Fruit fly (Drosophila melanogaster) whole organism, embryonic: Measurements from ENCODE around the gene bys.

Experiments used
- Atf6 ChIP-seq: fragments of 200-800 bp; sonication (Bioruptor generic); IDR thresholded peaks from 2 replicates; pipeline ENCODE4 v1.3.6; 2022; ENCODE audit warnings: missing biosample characterization, missing genetic modification characterization
- CG10979 ChIP-seq: fragments of 200-800 bp; sonication (Bioruptor generic); optimal IDR thresholded peaks from 2 replicates; lab custom pipeline; 2018; ENCODE audit warnings: missing biosample characterization, mild to moderate bottlenecking, missing genetic modification characterization, moderate library complexity
- CG14441 ChIP-seq: fragments of 200-800 bp; sonication (Bioruptor generic); IDR thresholded peaks from 2 replicates; pipeline ENCODE4 v1.3.6; 2022; ENCODE audit warnings: missing biosample characterization, missing genetic modification characterization
- CG14860 ChIP-seq: fragments of 200-800 bp; sonication (Bioruptor generic); IDR thresholded peaks from 3 replicates; pipeline ENCODE4 v1.3.6; 2022; ENCODE audit warnings: missing biosample characterization, missing genetic modification characterization; ENCODE audit not compliant: partially characterized antibody
- CG15011 ChIP-seq: fragments of 200-800 bp; sonication (Bioruptor generic); optimal IDR thresholded peaks from 3 replicates; lab custom pipeline; 2018; ENCODE audit warnings: missing biosample characterization, mild to moderate bottlenecking, missing genetic modification characterization
- CG15601 ChIP-seq: fragments of 200-800 bp; sonication (Bioruptor generic); optimal IDR thresholded peaks from 3 replicates; lab custom pipeline; 2019; ENCODE audit warnings: missing biosample characterization, mild to moderate bottlenecking, missing genetic modification characterization, moderate library complexity
- CG17802 ChIP-seq: fragments of 200-800 bp; sonication (Bioruptor generic); optimal IDR thresholded peaks from 2 replicates; lab custom pipeline; 2018; ENCODE audit warnings: missing biosample characterization, mild to moderate bottlenecking, missing genetic modification characterization, moderate library complexity
- CG17912 ChIP-seq: fragments of 200-800 bp; sonication (Bioruptor generic); optimal IDR thresholded peaks from 2 replicates; lab custom pipeline; 2018; ENCODE audit warnings: missing biosample characterization, mild to moderate bottlenecking, missing genetic modification characterization
- CG32772 ChIP-seq: fragments of 200-800 bp; sonication (Bioruptor generic); IDR thresholded peaks from 2 replicates; pipeline ENCODE4 v1.3.6; 2022; ENCODE audit warnings: missing biosample characterization, missing genetic modification characterization
- CG42726 ChIP-seq: fragments of 200-800 bp; sonication (Bioruptor generic); IDR thresholded peaks from 2 replicates; pipeline ENCODE4 v1.3.6; 2022; ENCODE audit warnings: missing biosample characterization, missing genetic modification characterization; ENCODE audit not compliant: partially characterized antibody
- CG7556 ChIP-seq: fragments of 200-800 bp; sonication (Bioruptor generic); optimal IDR thresholded peaks from 2 replicates; lab custom pipeline; 2017; ENCODE audit warnings: missing biosample characterization, mild to moderate bottlenecking, missing genetic modification characterization
- CG8944 ChIP-seq: fragments of 200-800 bp; sonication (Bioruptor generic); optimal IDR thresholded peaks from 3 replicates; lab custom pipeline; 2016; ENCODE audit warnings: missing biosample characterization, missing genetic modification characterization
- CG9437 ChIP-seq: fragments of 200-800 bp; sonication (Bioruptor generic); optimal IDR thresholded peaks from 2 replicates; lab custom pipeline; 2018; ENCODE audit warnings: missing biosample characterization, mild to moderate bottlenecking, missing genetic modification characterization
- CG9609 ChIP-seq: fragments of 200-800 bp; sonication (Bioruptor generic); optimal IDR thresholded peaks from 3 replicates; lab custom pipeline; 2016; ENCODE audit warnings: missing biosample characterization, missing genetic modification characterization
- CG9817 ChIP-seq: fragments of 200-800 bp; sonication (Bioruptor generic); optimal IDR thresholded peaks from 2 replicates; lab custom pipeline; 2018; ENCODE audit warnings: missing biosample characterization, mild to moderate bottlenecking, missing genetic modification characterization, moderate library complexity
- D19A ChIP-seq: fragments of 200-800 bp; optimal IDR thresholded peaks from 3 replicates; lab custom pipeline; 2019; ENCODE audit warnings: missing biosample characterization, mild to moderate bottlenecking, missing genetic modification characterization, moderate library complexity
- D19B ChIP-seq: fragments of 200-800 bp; sonication (Bioruptor generic); optimal IDR thresholded peaks from 2 replicates; lab custom pipeline; 2017; ENCODE audit warnings: missing biosample characterization, mild to moderate bottlenecking, missing genetic modification characterization
- Hmx ChIP-seq: fragments of 200-800 bp; sonication (Bioruptor generic); optimal IDR thresholded peaks from 2 replicates; lab custom pipeline; 2016; ENCODE audit warnings: missing biosample characterization, missing genetic modification characterization
- MTF-1 ChIP-seq: fragments of 200-800 bp; sonication (Bioruptor generic); optimal IDR thresholded peaks from 2 replicates; lab custom pipeline; 2018; ENCODE audit warnings: missing biosample characterization, mild to moderate bottlenecking, missing genetic modification characterization, borderline replicate concordance
- NFAT ChIP-seq: fragments of 200-800 bp; sonication (Bioruptor generic); IDR thresholded peaks from 2 replicates; pipeline ENCODE4 v1.3.6; 2022; ENCODE audit warnings: missing biosample characterization, missing genetic modification characterization
- Nf-YB ChIP-seq: fragments of 200-800 bp; sonication (Bioruptor generic); optimal IDR thresholded peaks from 3 replicates; lab custom pipeline; 2019; ENCODE audit warnings: missing biosample characterization, mild to moderate bottlenecking, missing genetic modification characterization, moderate library complexity
- TFAM ChIP-seq: fragments of 200-800 bp; sonication (Bioruptor generic); optimal IDR thresholded peaks from 2 replicates; lab custom pipeline; 2017; ENCODE audit warnings: missing biosample characterization, missing genetic modification characterization, inconsistent platforms
- Trl ChIP-seq, 3 experiments: fragments of >200 bp in 2 of 3; fragments of 200-800 bp in 1 of 3; sonication (Bioruptor generic) in 1 of 3; optimal IDR thresholded peaks; 2 replicates in 1 of 3; 3 replicates in 2 of 3; lab custom pipeline; 2016 to 2017; ENCODE audit warnings: missing biosample characterization in 1 of 3, missing genetic modification characterization in 1 of 3
- btn ChIP-seq: fragments of 200-800 bp; sonication (Bioruptor generic); optimal IDR thresholded peaks from 2 replicates; lab custom pipeline; 2016; ENCODE audit warnings: missing biosample characterization, missing genetic modification characterization
- esg ChIP-seq: fragments of 200-800 bp; sonication (Bioruptor generic); conservative IDR thresholded peaks from 2 replicates; pipeline ENCODE4 v1.3.6; 2022; ENCODE audit warnings: missing biosample characterization, missing genetic modification characterization
- eyg ChIP-seq: fragments of 200-800 bp; sonication (Bioruptor generic); optimal IDR thresholded peaks from 3 replicates; lab custom pipeline; 2016; ENCODE audit warnings: missing biosample characterization, missing genetic modification characterization
- fu2 ChIP-seq: fragments of 200-800 bp; sonication (Bioruptor generic); optimal IDR thresholded peaks from 2 replicates; lab custom pipeline; 2016; ENCODE audit warnings: missing biosample characterization, missing genetic modification characterization
- gfzf ChIP-seq: fragments of 200-800 bp; sonication (Bioruptor generic); optimal IDR thresholded peaks from 2 replicates; lab custom pipeline; 2016; ENCODE audit warnings: missing biosample characterization, mild to moderate bottlenecking, missing genetic modification characterization, moderate library complexity
- hth ChIP-seq: fragments of >200 bp; optimal IDR thresholded peaks from 2 replicates; lab custom pipeline; 2017; ENCODE audit warnings: inconsistent platforms
- kay ChIP-seq: fragments of 200-800 bp; sonication (Bioruptor generic); optimal IDR thresholded peaks from 2 replicates; lab custom pipeline; 2016; ENCODE audit warnings: missing biosample characterization, missing genetic modification characterization
- lbe ChIP-seq: fragments of 200-800 bp; sonication (Bioruptor generic); optimal IDR thresholded peaks from 2 replicates; lab custom pipeline; 2016; ENCODE audit warnings: missing biosample characterization, mild to moderate bottlenecking, missing genetic modification characterization
- mirr ChIP-seq: fragments of 200-800 bp; sonication (Bioruptor generic); optimal IDR thresholded peaks from 3 replicates; lab custom pipeline; 2018; ENCODE audit warnings: missing biosample characterization, mild to moderate bottlenecking, missing genetic modification characterization
- nau ChIP-seq: fragments of 200-800 bp; sonication (Bioruptor generic); optimal IDR thresholded peaks from 3 replicates; lab custom pipeline; 2017; ENCODE audit warnings: missing biosample characterization, mild to moderate bottlenecking, missing genetic modification characterization, missing genetic modification reagents
- nom ChIP-seq: fragments of 200-800 bp; sonication (Bioruptor generic); optimal IDR thresholded peaks from 2 replicates; lab custom pipeline; 2017; ENCODE audit warnings: missing biosample characterization, missing genetic modification characterization, mild to moderate bottlenecking, moderate library complexity, missing genetic modification reagents
- onecut ChIP-seq: fragments of 200-800 bp; sonication (Bioruptor generic); IDR thresholded peaks from 2 replicates; pipeline ENCODE4 v1.3.6; 2022; ENCODE audit warnings: missing biosample characterization, missing genetic modification characterization
- pita ChIP-seq: fragments of 200-800 bp; sonication (Bioruptor generic); optimal IDR thresholded peaks from 2 replicates; lab custom pipeline; 2017; ENCODE audit warnings: missing biosample characterization, mild to moderate bottlenecking, missing genetic modification characterization
- pros ChIP-seq: fragments of 200-800 bp; sonication (Bioruptor generic); optimal IDR thresholded peaks from 3 replicates; lab custom pipeline; 2019; ENCODE audit warnings: missing biosample characterization, mild to moderate bottlenecking, missing genetic modification characterization, moderate library complexity
- ro ChIP-seq: fragments of 200-800 bp; sonication (Bioruptor generic); IDR thresholded peaks from 2 replicates; pipeline ENCODE4 v1.3.6; 2022; ENCODE audit warnings: missing biosample characterization, missing genetic modification characterization
- scrt ChIP-seq: fragments of 200-800 bp; sonication (Bioruptor generic); optimal IDR thresholded peaks from 2 replicates; lab custom pipeline; 2018; ENCODE audit warnings: missing biosample characterization, mild to moderate bottlenecking, missing genetic modification characterization, moderate library complexity
- sima ChIP-seq: fragments of 200-800 bp; sonication (Bioruptor generic); optimal IDR thresholded peaks from 2 replicates; lab custom pipeline; 2016; ENCODE audit warnings: missing biosample characterization, missing genetic modification characterization
- trem ChIP-seq: fragments of 200-800 bp; optimal IDR thresholded peaks from 3 replicates; lab custom pipeline; 2019; ENCODE audit warnings: missing biosample characterization, mild to moderate bottlenecking, missing genetic modification characterization, moderate library complexity
- unpg ChIP-seq: fragments of 200-800 bp; sonication (Bioruptor generic); optimal IDR thresholded peaks from 3 replicates; lab custom pipeline; 2018; ENCODE audit warnings: missing biosample characterization, mild to moderate bottlenecking, missing genetic modification characterization, moderate library complexity

Gene bys

dm6 chrX:7930236-7931027 lies 28.8 kb downstream of the bys start (continued):
- TF ChIP-seq fu2: no peak
- TF ChIP-seq sima (GFP tag; lab: Kevin White, UChicago): no peak
- TF ChIP-seq Atf6 (GFP tag; lab: Robert Waterston, UW): no peak
- TF ChIP-seq CG32772 (GFP tag; lab: Robert Waterston, UW): no peak
- no peak for TF ChIP-seq gfzf (GFP tag; lab: Kevin White, UChicago)
- TF ChIP-seq MTF-1: peak; percentile 87
- no peak for TF ChIP-seq unpg (GFP tag; lab: Kevin White, UChicago)
- no peak for TF ChIP-seq CG15011
- TF ChIP-seq nom (GFP tag; lab: Kevin White, UChicago): peak; percentile 76
- TF ChIP-seq CG9609: no peak
- no peak for TF ChIP-seq CG14441 (GFP tag; lab: Robert Waterston, UW)
- no peak for TF ChIP-seq Nf-YB (GFP tag; lab: Kevin White, UChicago)
- TF ChIP-seq hth: no peak
- TF ChIP-seq ro (GFP tag; lab: Robert Waterston, UW): no peak
- no peak for TF ChIP-seq D19B (GFP tag; lab: Kevin White, UChicago)
- TF ChIP-seq btn: no peak
- TF ChIP-seq mirr (GFP tag; lab: Kevin White, UChicago): no peak
- no peak for TF ChIP-seq lbe
- no peak for TF ChIP-seq CG9437 (GFP tag; lab: Kevin White, UChicago)
- TF ChIP-seq Trl (optimal IDR thresholded peaks at IDR 0.05; lab: Kevin White, UChicago): peak in 1 of 2 experiments; percentile 91
- no peak for TF ChIP-seq Trl (GFP tag; optimal IDR thresholded peaks at IDR 0.05; lab: Kevin White, UChicago)
- TF ChIP-seq kay (GFP tag; lab: Kevin White, UChicago): no peak
- TF ChIP-seq nau (GFP tag; lab: Kevin White, UChicago): no peak
- TF ChIP-seq trem (tag; lab: Kevin White, UChicago): no peak
- TF ChIP-seq scrt (GFP tag; lab: Kevin White, UChicago): no peak
- no peak for TF ChIP-seq D19A
- TF ChIP-seq Hmx (GFP tag; lab: Kevin White, UChicago): no peak
- no peak for TF ChIP-seq CG17802 (tag; lab: Kevin White, UChicago)
- TF ChIP-seq CG8944 (GFP tag; lab: Kevin White, UChicago): no peak
- no peak for TF ChIP-seq CG17912 (GFP tag; lab: Kevin White, UChicago)
- no peak for TF ChIP-seq eyg (GFP tag; lab: Kevin White, UChicago)
- peak; percentile 72 for TF ChIP-seq pros (GFP tag; lab: Kevin White, UChicago)
- TF ChIP-seq CG15601 (tag; lab: Kevin White, UChicago): no peak
- no peak for TF ChIP-seq CG9817 (tag; lab: Kevin White, UChicago)
- TF ChIP-seq CG10979: no peak
- TF ChIP-seq CG14860: no peak
- no peak for TF ChIP-seq pita (GFP tag; lab: Kevin White, UChicago)
- TF ChIP-seq CG7556 (GFP tag; lab: Kevin White, UChicago): no peak
- TF ChIP-seq esg (GFP tag; lab: Robert Waterston, UW): no peak
- no peak for TF ChIP-seq CG42726 (GFP tag; lab: Robert Waterston, UW)
- no peak for TF ChIP-seq NFAT (GFP tag; lab: Robert Waterston, UW)
- TF ChIP-seq TFAM (GFP tag; lab: Kevin White, UChicago): no peak
- peak; percentile 98 for TF ChIP-seq onecut (GFP tag; lab: Robert Waterston, UW)
